Fruit fly (Drosophila melanogaster): Measurements from ENCODE around the gene hzg.

hzg gene

DNA sequence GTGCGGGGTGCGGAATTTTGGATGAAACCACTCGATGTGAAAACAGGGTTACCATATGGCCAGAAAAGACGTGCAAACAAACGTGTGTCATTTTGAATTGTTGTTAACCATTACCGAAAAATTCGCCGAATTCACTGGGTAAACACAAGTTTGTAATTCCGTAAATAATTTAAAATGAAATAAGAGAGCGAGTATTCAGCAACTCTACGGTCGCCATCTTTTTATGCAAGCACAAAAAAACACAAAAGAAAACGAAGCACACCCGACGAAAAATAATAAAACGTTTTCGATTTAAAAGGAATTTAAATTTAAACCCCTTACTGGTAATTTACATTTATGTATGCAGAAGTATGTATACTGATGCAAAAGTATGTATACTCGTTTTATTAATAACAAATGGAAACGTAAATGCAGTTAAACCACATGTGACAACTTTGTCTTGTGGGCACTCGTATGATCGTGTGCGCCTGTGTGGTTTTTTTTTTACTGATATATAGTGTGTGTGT, 41.3 kb upstream of the hzg start (continued):
- TF ChIP-seq CG9727 (GFP tag; optimal IDR thresholded peaks at IDR 0.05) (peak; percentile 92), lbe (GFP tag; optimal IDR thresholded peaks at IDR 0.05) (peak; percentile 97), da (GFP tag; optimal IDR thresholded peaks at IDR 0.05) (peak; percentile 34), Myb (GFP tag; optimal IDR thresholded peaks at IDR 0.05) (peak; percentile 73), Dfd (GFP tag; optimal IDR thresholded peaks at IDR 0.05) (no peak), HmgZ (tag; optimal IDR thresholded peaks at IDR 0.05) (peak; percentile 95), D (optimal IDR thresholded peaks at IDR 0.05) (no peak), D (GFP tag; optimal IDR thresholded peaks at IDR 0.05) (peak; percentile 80), onecut (GFP tag; IDR thresholded peaks at IDR 0.05) (peak; percentile 62), CG14667 (GFP tag; IDR thresholded peaks at IDR 0.05) (peak; percentile 86), fd102C (GFP tag; optimal IDR thresholded peaks at IDR 0.05) (peak; percentile 43), br (optimal IDR thresholded peaks at IDR 0.05) (no peak), CG8281 (tag; optimal IDR thresholded peaks at IDR 0.05) (peak; percentile 80), zen (tag; optimal IDR thresholded peaks at IDR 0.05) (peak; percentile 92), oc (tag; optimal IDR thresholded peaks at IDR 0.05) (peak; percentile 94), CG10565 (GFP tag; optimal IDR thresholded peaks at IDR 0.05) (peak; percentile 74), CG12744 (GFP tag; optimal IDR thresholded peaks at IDR 0.05) (peak; percentile 91), zfh1 (GFP tag; IDR thresholded peaks at IDR 0.05) (peak; percentile 95), CG31224 (GFP tag; IDR thresholded peaks at IDR 0.05) (peak; percentile 82), repo (GFP tag; optimal IDR thresholded peaks at IDR 0.05) (peak; percentile 73), disco-r (GFP tag; optimal IDR thresholded peaks at IDR 0.05) (peak; percentile 78), chn (GFP tag; optimal IDR thresholded peaks at IDR 0.05) (peak; percentile 82), Meics (GFP tag; optimal IDR thresholded peaks at IDR 0.05) (peak; percentile 93), Vsx1 (GFP tag; optimal IDR thresholded peaks at IDR 0.05) (peak; percentile 77), CG1529 (GFP tag; optimal IDR thresholded peaks at IDR 0.05) (peak; percentile 89), pb (GFP tag; optimal IDR thresholded peaks at IDR 0.05) (peak; percentile 79), CG3065 (GFP tag; optimal IDR thresholded peaks at IDR 0.05) (peak; percentile 59), CG8290 (GFP tag; optimal IDR thresholded peaks at IDR 0.05) (peak; percentile 78), CG8290 (tag; optimal IDR thresholded peaks at IDR 0.05) (peak in 1 of 2 experiments; percentile 94), ssp (GFP tag; IDR thresholded peaks at IDR 0.05) (peak; percentile 68), TFAM (GFP tag; optimal IDR thresholded peaks at IDR 0.05) (peak; percentile 77), CG10274 (GFP tag; optimal IDR thresholded peaks at IDR 0.05) (peak; percentile 54), CG6689 (GFP tag; IDR thresholded peaks at IDR 0.05) (peak; percentile 94), dimm (GFP tag; IDR thresholded peaks at IDR 0.05) (peak; percentile 74), kay (GFP tag; optimal IDR thresholded peaks at IDR 0.05) (peak; percentile 62), CG5953 (GFP tag; IDR thresholded peaks at IDR 0.05) (peak; percentile 73), Usf (GFP tag; optimal IDR thresholded peaks at IDR 0.05) (peak; percentile 76), dan (GFP tag; IDR thresholded peaks at IDR 0.05) (no peak), CG6791 (GFP tag; IDR thresholded peaks at IDR 0.05; ENCODE audit: partially characterized antibody) (no peak), Atf3 (GFP tag; optimal IDR thresholded peaks at IDR 0.05) (peak; percentile 78), CG10366 (GFP tag; IDR thresholded peaks at IDR 0.05) (peak; percentile 89), CG10431 (GFP tag; optimal IDR thresholded peaks at IDR 0.05) (peak; percentile 83), amos (GFP tag; IDR thresholded peaks at IDR 0.05; ENCODE audit: partially characterized antibody) (no peak), hth (optimal IDR thresholded peaks at IDR 0.05) (no peak), gro (GFP tag; optimal IDR thresholded peaks at IDR 0.05) (peak; percentile 93), Fer1 (GFP tag; optimal IDR thresholded peaks at IDR 0.05) (peak; percentile 97), ham (GFP tag; IDR thresholded peaks at IDR 0.05) (peak; percentile 45; the same call in 1 of the 2 replicates), Eip74EF (GFP tag; optimal IDR thresholded peaks at IDR 0.05) (peak in 1 of 2 experiments; percentile 91), Hr78 (GFP tag; optimal IDR thresholded peaks at IDR 0.05) (peak in 1 of 2 experiments; percentile 72), CG13894 (tag; optimal IDR thresholded peaks at IDR 0.05) (peak; percentile 94), CG30403 (GFP tag; optimal IDR thresholded peaks at IDR 0.05) (peak; percentile 93), fu2 (GFP tag; optimal IDR thresholded peaks at IDR 0.05) (peak; percentile 87)
